Fruit fly (Drosophila melanogaster): ENCODE data around the gene GramD1B.

DNA sequence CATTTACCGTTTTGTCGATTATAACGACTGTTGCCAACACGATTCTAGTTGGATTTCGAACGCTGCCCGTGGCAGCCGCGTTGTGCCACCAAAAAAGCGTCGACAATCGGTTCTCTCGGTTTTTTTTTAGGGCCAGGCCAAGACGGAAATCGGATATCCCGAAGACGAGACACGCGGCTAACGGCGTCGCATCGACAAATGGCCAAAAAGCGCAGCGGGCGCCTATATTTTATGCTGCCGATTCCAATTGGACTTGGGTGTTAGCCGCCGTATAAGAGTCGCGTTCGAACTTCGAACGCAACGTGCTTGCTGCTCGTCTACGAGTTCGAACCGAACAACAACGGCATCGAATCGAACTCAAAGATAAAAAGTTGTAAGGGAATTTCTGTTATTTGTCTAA, 49.6 kb upstream of the GramD1B start:
- TF ChIP-seq D1 (tag; optimal IDR thresholded peaks at IDR 0.05) (no peak), CG14655 (GFP tag; optimal IDR thresholded peaks at IDR 0.05) (no peak), EcR (GFP tag; optimal IDR thresholded peaks at IDR 0.05) (no peak), Pif1A (GFP tag; optimal IDR thresholded peaks at IDR 0.05) (no peak), CG32121 (GFP tag; IDR thresholded peaks at IDR 0.05) (no peak), CG12605 (GFP tag; IDR thresholded peaks at IDR 0.05) (no peak), Pif1B (GFP tag; optimal IDR thresholded peaks at IDR 0.05) (no peak), fd96Ca (GFP tag; IDR thresholded peaks at IDR 0.05) (no peak), CG8301 (tag; optimal IDR thresholded peaks at IDR 0.05) (no peak), CG17806 (tag; optimal IDR thresholded peaks at IDR 0.05) (no peak), gl (tag; optimal IDR thresholded peaks at IDR 0.05) (no peak), CG34367 (tag; optimal IDR thresholded peaks at IDR 0.05) (no peak), CG9948 (tag; optimal IDR thresholded peaks at IDR 0.05) (no peak), CG13204 (GFP tag; optimal IDR thresholded peaks at IDR 0.05) (no peak)
